Fruit fly (Drosophila melanogaster): ENCODE data around the gene beta-Spec.

beta-Spec gene

dm6 chrX:17712466-17712865, 55.3 kb downstream of the beta-Spec start (continued):
- no peak for TF ChIP-seq E2f2 (GFP tag; IDR thresholded peaks at IDR 0.05)
- no peak for TF ChIP-seq pan (optimal IDR thresholded peaks at IDR 0.05)
- no peak for TF ChIP-seq pan (GFP tag; optimal IDR thresholded peaks at IDR 0.05 in 1 of 2, IDR thresholded peaks at IDR 0.05 in 1 of 2)
- TF ChIP-seq CG17385 (GFP tag; optimal IDR thresholded peaks at IDR 0.05): peak; percentile 19
- TF ChIP-seq Usf (GFP tag; optimal IDR thresholded peaks at IDR 0.05): no peak
- TF ChIP-seq gcm2 (GFP tag; optimal IDR thresholded peaks at IDR 0.05): no peak
- no peak for TF ChIP-seq CG3838 (GFP tag; optimal IDR thresholded peaks at IDR 0.05)
- no peak for TF ChIP-seq CG4820 (GFP tag; optimal IDR thresholded peaks at IDR 0.05)
- TF ChIP-seq Opbp (GFP tag; IDR thresholded peaks at IDR 0.05; ENCODE audit: partially characterized antibody): no peak
- TF ChIP-seq nerfin-2 (GFP tag; IDR thresholded peaks at IDR 0.05; ENCODE audit: partially characterized antibody): no peak
- TF ChIP-seq Optix (GFP tag; IDR thresholded peaks at IDR 0.05): no peak
- TF ChIP-seq ac (GFP tag; optimal IDR thresholded peaks at IDR 0.05): no peak
- TF ChIP-seq ewg (GFP tag; optimal IDR thresholded peaks at IDR 0.05): no peak
- TF ChIP-seq CG16815 (GFP tag; optimal IDR thresholded peaks at IDR 0.05): peak; percentile 6
- TF ChIP-seq Ptx1 (GFP tag; IDR thresholded peaks at IDR 0.05): no peak
- TF ChIP-seq CG17612 (GFP tag; IDR thresholded peaks at IDR 0.05): no peak
- TF ChIP-seq CG6689 (GFP tag; IDR thresholded peaks at IDR 0.05): no peak
- TF ChIP-seq Med (GFP tag): no peak
- no peak for TF ChIP-seq tio (GFP tag; optimal IDR thresholded peaks at IDR 0.05)
- TF ChIP-seq HLHmδ (GFP tag; optimal IDR thresholded peaks at IDR 0.05): no peak
- TF ChIP-seq CG1647 (GFP tag; optimal IDR thresholded peaks at IDR 0.05): no peak
- TF ChIP-seq Drgx (GFP tag; IDR thresholded peaks at IDR 0.05): no peak
- TF ChIP-seq CG18764 (GFP tag; optimal IDR thresholded peaks at IDR 0.05): no peak
- TF ChIP-seq CG7963 (GFP tag; IDR thresholded peaks at IDR 0.05; ENCODE audit: partially characterized antibody): no peak
- no peak for TF ChIP-seq Nf-YC (tag; optimal IDR thresholded peaks at IDR 0.05)
- peak; percentile 1 for TF ChIP-seq CG3281 (GFP tag; optimal IDR thresholded peaks at IDR 0.05)
- TF ChIP-seq sim (GFP tag; IDR thresholded peaks at IDR 0.05): no peak
- no peak for TF ChIP-seq D (optimal IDR thresholded peaks at IDR 0.05)
- peak; percentile 2 for TF ChIP-seq D (GFP tag; optimal IDR thresholded peaks at IDR 0.05)
- no peak for TF ChIP-seq cwo (GFP tag; optimal IDR thresholded peaks at IDR 0.05)
- TF ChIP-seq sna (GFP tag; IDR thresholded peaks at IDR 0.05; ENCODE audit: partially characterized antibody): no peak
- TF ChIP-seq CG10431 (GFP tag; optimal IDR thresholded peaks at IDR 0.05): no peak
- peak in 1 of 3 experiments; percentile 58 for TF ChIP-seq lola (GFP tag; optimal IDR thresholded peaks at IDR 0.05)
- TF ChIP-seq Camta (GFP tag; optimal IDR thresholded peaks at IDR 0.05): no peak
- no peak for TF ChIP-seq CG8290 (GFP tag; optimal IDR thresholded peaks at IDR 0.05)
- no peak for TF ChIP-seq CG8290 (tag; optimal IDR thresholded peaks at IDR 0.05)
- TF ChIP-seq Side (GFP tag; optimal IDR thresholded peaks at IDR 0.05): no peak
- peak; percentile 22 for TF ChIP-seq CG10209 (GFP tag; optimal IDR thresholded peaks at IDR 0.05)
- TF ChIP-seq chm (GFP tag; IDR thresholded peaks at IDR 0.05): no peak
- no peak for TF ChIP-seq CG11560 (tag; IDR thresholded peaks at IDR 0.05)
- peak; percentile 17 for TF ChIP-seq dmrt99B (tag; optimal IDR thresholded peaks at IDR 0.05)
- TF ChIP-seq tx (GFP tag; optimal IDR thresholded peaks at IDR 0.05): no peak
- no peak for TF ChIP-seq ttk (GFP tag; IDR thresholded peaks at IDR 0.05)
- TF ChIP-seq bab2 (GFP tag; optimal IDR thresholded peaks at IDR 0.05): no peak
- peak; percentile 21 for TF ChIP-seq CG12104 (GFP tag; optimal IDR thresholded peaks at IDR 0.05)
- TF ChIP-seq pzg (GFP tag; optimal IDR thresholded peaks at IDR 0.05): no peak
- TF ChIP-seq sisA (GFP tag; IDR thresholded peaks at IDR 0.05): no peak
- TF ChIP-seq ci (GFP tag; IDR thresholded peaks at IDR 0.05): no peak
- TF ChIP-seq bowl (GFP tag; IDR thresholded peaks at IDR 0.05): no peak
- TF ChIP-seq tap (tag; optimal IDR thresholded peaks at IDR 0.05): no peak
- no peak for TF ChIP-seq CG13123 (GFP tag; optimal IDR thresholded peaks at IDR 0.05)
